Worm (Caenorhabditis elegans): ENCODE data around the gene R10H10.7.

Gene R10H10.7

ce11 chrIV:10430507-10430906 lies 16.8 kb upstream of the R10H10.7 start:
- TF ChIP-seq ceh-9 (tag; optimal IDR thresholded peaks at IDR 0.05) (no peak), nhr-67 (tag; optimal IDR thresholded peaks at IDR 0.05) (no peak), tbx-2 (tag; optimal IDR thresholded peaks at IDR 0.05) (no peak), nhr-23 (tag; optimal IDR thresholded peaks at IDR 0.05) (no peak), lin-39 (tag; optimal IDR thresholded peaks at IDR 0.05) (no peak), elt-2 (tag; optimal IDR thresholded peaks at IDR 0.05) (no peak), ceh-16 (tag; optimal IDR thresholded peaks at IDR 0.05) (no peak), lin-15B (tag; optimal IDR thresholded peaks at IDR 0.05) (no peak), nhr-11 (tag; optimal IDR thresholded peaks at IDR 0.05) (no peak), mdl-1 (tag; optimal IDR thresholded peaks at IDR 0.05) (no peak)

ce11 chrIV:10429129-10429528 lies 15.4 kb upstream of the R10H10.7 start, which contains the start of gene F13B12.2:
F13B12.2 (minus strand) TSS chrIV:10429130.
- TF ChIP-seq mdl-1 (tag; optimal IDR thresholded peaks at IDR 0.05), result no peak
- TF ChIP-seq nhr-28 (tag; optimal IDR thresholded peaks at IDR 0.05), result no peak
- peak; percentile 17 for TF ChIP-seq pqm-1 (tag; optimal IDR thresholded peaks at IDR 0.05)
- TF ChIP-seq skn-1 (tag; optimal IDR thresholded peaks at IDR 0.05), result no peak
- TF ChIP-seq elt-2 (tag; optimal IDR thresholded peaks at IDR 0.05), result peak; percentile 34
- no peak for TF ChIP-seq nhr-23 (tag; optimal IDR thresholded peaks at IDR 0.05)
- TF ChIP-seq lin-15B (tag; optimal IDR thresholded peaks at IDR 0.05), result no peak
- TF ChIP-seq nhr-25 (tag; optimal IDR thresholded peaks at IDR 0.05), result no peak
- TF ChIP-seq ceh-28 (tag; optimal IDR thresholded peaks at IDR 0.05), result no peak
- no peak for TF ChIP-seq ceh-16 (tag; optimal IDR thresholded peaks at IDR 0.05)
- no peak for TF ChIP-seq ceh-9 (tag; optimal IDR thresholded peaks at IDR 0.05)

ce11 chrIV:10425129-10425528 lies 11.4 kb upstream of the R10H10.7 start:
- TF ChIP-seq ama-1 (optimal IDR thresholded peaks at IDR 0.05) (no peak), hmg-11 (tag; optimal IDR thresholded peaks at IDR 0.05) (peak; percentile 69), elt-2 (tag; optimal IDR thresholded peaks at IDR 0.05) (peak; percentile 33), lin-15B (tag; optimal IDR thresholded peaks at IDR 0.05) (peak; percentile 25), daf-12 (tag; optimal IDR thresholded peaks at IDR 0.05) (no peak), skn-1 (tag; optimal IDR thresholded peaks at IDR 0.05) (no peak), pha-4 (tag; optimal IDR thresholded peaks at IDR 0.05) (peak; percentile 65), nhr-25 (tag; optimal IDR thresholded peaks at IDR 0.05) (peak; percentile 28), nfya-1 (tag; optimal IDR thresholded peaks at IDR 0.05; ENCODE audit: insufficient read depth) (peak; percentile 56)

- TF ChIP-seq zag-1 (tag; optimal IDR thresholded peaks at IDR 0.05), result peak; percentile 25
- TF ChIP-seq R02D3.7 (tag; optimal IDR thresholded peaks at IDR 0.05), result no peak
Observed at ce11 chrIV:10424535-10424934, 10.8 kb upstream of the R10H10.7 start, which contains the start of gene F13B12.1. F13B12.1 (minus strand) TSS chrIV:10424635.

- TF ChIP-seq nhr-25 (tag; optimal IDR thresholded peaks at IDR 0.05), result no peak
Observed at ce11 chrIV:10422230-10422629, 8.5 kb upstream of the R10H10.7 start.

ce11 chrIV:10421256-10421655 lies 7.5 kb upstream of the R10H10.7 start:
- TF ChIP-seq daf-12 (tag; optimal IDR thresholded peaks at IDR 0.05) (no peak), ztf-11 (tag; optimal IDR thresholded peaks at IDR 0.05) (no peak), aly-2 (tag; optimal IDR thresholded peaks at IDR 0.05) (no peak), egl-27 (tag; optimal IDR thresholded peaks at IDR 0.05) (no peak), mdl-1 (tag; optimal IDR thresholded peaks at IDR 0.05) (no peak), nhr-237 (tag; optimal IDR thresholded peaks at IDR 0.05) (no peak), elt-1 (tag; optimal IDR thresholded peaks at IDR 0.05) (no peak)

ce11 chrIV:10420440-10420839 lies 6.7 kb upstream of the R10H10.7 start:
- TF ChIP-seq fos-1 (tag; optimal IDR thresholded peaks at IDR 0.05) (no peak), nhr-76 (tag; optimal IDR thresholded peaks at IDR 0.05) (no peak), mdl-1 (tag; optimal IDR thresholded peaks at IDR 0.05) (no peak), pha-4 (tag; optimal IDR thresholded peaks at IDR 0.05) (peak; percentile 44), ztf-11 (tag; optimal IDR thresholded peaks at IDR 0.05) (no peak), hmg-11 (tag; optimal IDR thresholded peaks at IDR 0.05) (no peak), pqm-1 (tag; optimal IDR thresholded peaks at IDR 0.05) (peak; percentile 48), lin-39 (tag; optimal IDR thresholded peaks at IDR 0.05) (no peak), ceh-16 (tag; optimal IDR thresholded peaks at IDR 0.05) (no peak), ceh-82 (tag; optimal IDR thresholded peaks at IDR 0.05) (no peak), R02D3.7 (tag; optimal IDR thresholded peaks at IDR 0.05) (no peak), fkh-2 (tag; optimal IDR thresholded peaks at IDR 0.05) (no peak), elt-2 (tag; optimal IDR thresholded peaks at IDR 0.05) (peak; percentile 61), zag-1 (tag; optimal IDR thresholded peaks at IDR 0.05) (no peak), nhr-11 (tag; optimal IDR thresholded peaks at IDR 0.05) (no peak), mml-1 (tag; optimal IDR thresholded peaks at IDR 0.05) (no peak)
